Worm (Caenorhabditis elegans): ENCODE results near the gene sri-7.

DNA sequence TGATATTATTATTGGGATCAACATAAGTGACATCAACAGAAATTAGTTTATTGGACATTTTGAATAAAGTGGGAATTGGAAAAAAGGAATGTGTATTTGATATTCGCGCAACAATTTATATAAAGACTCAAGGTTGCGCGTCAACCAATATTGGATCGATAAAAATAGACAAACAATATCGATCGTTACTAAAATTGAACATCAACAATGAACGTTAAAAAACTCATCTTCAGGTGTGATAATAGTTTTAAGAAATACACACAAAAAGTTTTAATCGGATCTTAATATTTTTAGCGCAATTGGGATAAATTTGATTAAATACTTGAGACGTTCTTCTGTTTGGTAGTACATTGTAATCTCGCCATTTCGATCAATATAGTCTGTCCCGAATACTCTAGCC, 23.5 kb downstream of the sri-7 start, which contains the start of gene fbxa-104:
- no peak for TF ChIP-seq ztf-11 (tag; optimal IDR thresholded peaks at IDR 0.05)
- no peak for TF ChIP-seq lin-15B (tag; optimal IDR thresholded peaks at IDR 0.05)
- TF ChIP-seq ama-1 (optimal IDR thresholded peaks at IDR 0.05) = no peak
- no peak for TF ChIP-seq snpc-4 (tag; optimal IDR thresholded peaks at IDR 0.05)
- TF ChIP-seq zfp-2 (tag; optimal IDR thresholded peaks at IDR 0.05) = no peak
